Worm (Caenorhabditis elegans): Measurements from ENCODE around the gene C40H1.7.

DNA sequence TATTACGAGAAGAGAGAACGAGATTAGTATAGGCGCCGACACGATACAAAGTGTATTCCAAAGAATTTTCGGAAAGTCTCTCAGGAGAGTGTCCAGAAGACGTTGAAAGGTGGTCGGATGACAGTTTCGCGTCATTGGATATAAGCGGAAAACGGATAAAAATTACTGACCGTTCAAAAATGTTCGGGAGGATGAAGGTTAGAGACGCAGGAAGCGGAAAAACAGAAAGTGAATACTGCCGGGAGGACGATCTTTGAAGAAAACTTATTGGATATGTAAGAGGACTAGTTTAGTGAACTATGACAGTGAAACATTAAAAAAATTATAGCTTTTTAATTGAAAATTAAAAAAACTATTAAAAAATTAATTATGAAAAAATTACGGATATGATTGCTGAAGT, 10.3 kb downstream of the C40H1.7 start:
- no peak for TF ChIP-seq scrt-1 (GFP tag; IDR thresholded peaks at IDR 0.05)
- TF ChIP-seq ama-1 (optimal IDR thresholded peaks at IDR 0.05) = no peak
- no peak for TF ChIP-seq tbx-37 (GFP tag; conservative IDR thresholded peaks at IDR 0.05)
